Worm (Caenorhabditis elegans) whole organism, late embryonic: Measurements from ENCODE around the gene C14C6.13.

Experiments used
- ama-1 ChIP-seq: fragments of 150-350 bp; optimal IDR thresholded peaks from 2 replicates; lab custom pipeline; 2014
- ceh-30 ChIP-seq: fragments of 150-350 bp; optimal IDR thresholded peaks from 2 replicates; lab custom pipeline; 2014; ENCODE audit warnings: missing biosample characterization, missing genetic modification characterization
- sdc-2 ChIP-seq: sonication (generic microtip); optimal IDR thresholded peaks from 2 replicates; lab custom pipeline; 2016; ENCODE audit warnings: missing genotype, missing genetic modification characterization, missing compliant biosample characterization
- zip-5 ChIP-seq: sonication (generic microtip); optimal IDR thresholded peaks from 2 replicates; lab custom pipeline; 2016; ENCODE audit warnings: missing genetic modification characterization, missing compliant biosample characterization

DNA sequence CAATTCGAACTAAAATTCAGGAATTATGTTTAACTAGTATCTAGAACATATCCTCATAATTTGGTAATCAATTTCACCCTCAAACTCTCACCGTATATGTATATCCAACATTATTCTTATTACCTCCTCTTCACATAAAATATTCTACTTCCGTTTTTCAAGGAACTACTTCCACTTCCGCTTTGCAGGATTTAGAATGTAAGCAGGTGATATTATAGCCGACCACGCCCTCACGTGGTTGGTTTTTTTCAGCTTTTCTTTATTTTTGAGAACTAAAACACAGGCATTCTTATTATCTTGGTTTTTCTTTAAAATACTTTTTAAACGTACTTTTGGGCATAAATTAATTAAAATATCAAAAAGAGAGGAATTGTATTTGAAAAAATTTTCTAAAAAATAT is 43.4 kb upstream of the C14C6.13 start:
- TF ChIP-seq ama-1 (lab: Kevin White, UChicago) (no peak), zip-5 (tag; lab: Kevin White, UChicago) (no peak), sdc-2 (tag; lab: Kevin White, UChicago) (no peak), ceh-30 (tag; lab: Kevin White, UChicago) (no peak)
